Worm (Caenorhabditis elegans) whole organism, young adult: ENCODE measurements around the gene C29F9.12.
"Not testable (repeated sequence)": the region's sequence is repeated elsewhere in the genome, so short reads cannot be mapped to it uniquely, and the experiment has no call there.

Experiments used
- C06A6.2 ChIP-seq: fragments of 200-800 bp; sonication (Bioruptor generic); conservative IDR thresholded peaks from 2 replicates; pipeline ENCODE4 v1.3.6; 2022; ENCODE audit warnings: missing genetic modification characterization, missing compliant biosample characterization
- F10E7.11 ChIP-seq: sonication (generic microtip); optimal IDR thresholded peaks from 2 replicates; lab custom pipeline; 2017; ENCODE audit warnings: mild to moderate bottlenecking, missing genetic modification characterization, moderate library complexity, missing compliant biosample characterization
- F39B2.1 ChIP-seq: fragments of 200-800 bp; sonication (Bioruptor generic); IDR thresholded peaks from 2 replicates; pipeline ENCODE4 v1.3.6; 2022; ENCODE audit warnings: missing genetic modification reagents, missing genetic modification characterization, missing compliant biosample characterization
- F57A8.1 ChIP-seq: fragments of 200-800 bp; sonication (Bioruptor generic); optimal IDR thresholded peaks from 2 replicates; lab custom pipeline; 2018; ENCODE audit warnings: mild to moderate bottlenecking, missing genetic modification characterization, moderate library complexity, missing compliant biosample characterization
- Y53G8AR.9 ChIP-seq: fragments of 200-800 bp; sonication (Bioruptor generic); conservative IDR thresholded peaks from 2 replicates; pipeline ENCODE4 v1.3.6; 2022; ENCODE audit warnings: missing genetic modification reagents, missing genetic modification characterization, missing compliant biosample characterization
- ZK185.1 ChIP-seq: sonication (generic microtip); optimal IDR thresholded peaks from 2 replicates; lab custom pipeline; 2016; ENCODE audit warnings: mild to moderate bottlenecking, missing genetic modification characterization, missing compliant biosample characterization; ENCODE audit not compliant: poor library complexity, severe bottlenecking
- atf-7 ChIP-seq: sonication (generic microtip); optimal IDR thresholded peaks from 2 replicates; lab custom pipeline; 2017; ENCODE audit warnings: mild to moderate bottlenecking, missing genetic modification characterization, missing compliant biosample characterization
- bed-1 ChIP-seq: fragments of 200-800 bp; sonication (Bioruptor generic); IDR thresholded peaks from 2 replicates; pipeline ENCODE4 v1.3.6; 2022; ENCODE audit warnings: missing genetic modification reagents, missing genetic modification characterization, missing compliant biosample characterization
- bed-2 ChIP-seq: fragments of 200-800 bp; sonication (Bioruptor generic); IDR thresholded peaks from 2 replicates; pipeline ENCODE4 v1.3.6; 2022; ENCODE audit warnings: missing genetic modification reagents, missing genetic modification characterization, missing compliant biosample characterization
- ccch-3 ChIP-seq: fragments of 200-800 bp; sonication (Bioruptor generic); optimal IDR thresholded peaks from 2 replicates; lab custom pipeline; 2018; ENCODE audit warnings: mild to moderate bottlenecking, missing genetic modification characterization, missing compliant biosample characterization
- cebp-1 ChIP-seq, 2 experiments: fragments of 200-800 bp in 1 of 2; sonication (Bioruptor generic) in 1 of 2; sonication (generic microtip) in 1 of 2; IDR thresholded peaks in 1 of 2; optimal IDR thresholded peaks in 1 of 2; 2 replicates each; pipeline versions ENCODE4 v1.3.6 to Lab custom; 2017 to 2022; ENCODE audit warnings: missing compliant biosample characterization in 2 of 2, missing genetic modification characterization in 2 of 2, mild to moderate bottlenecking in 1 of 2, missing genetic modification reagents in 1 of 2, moderate library complexity in 1 of 2
- ceh-58 ChIP-seq: fragments of 200-800 bp; sonication (Bioruptor generic); IDR thresholded peaks from 2 replicates; pipeline ENCODE4 v1.3.6; 2022; ENCODE audit warnings: missing genetic modification characterization, missing compliant biosample characterization
- ceh-91 ChIP-seq: fragments of 200-800 bp; sonication (Bioruptor generic); IDR thresholded peaks from 2 replicates; pipeline ENCODE4 v1.3.6; 2022; ENCODE audit warnings: missing genetic modification reagents, missing genetic modification characterization, missing compliant biosample characterization
- dpff-1 ChIP-seq: sonication (generic microtip); optimal IDR thresholded peaks from 2 replicates; lab custom pipeline; 2017; ENCODE audit warnings: mild to moderate bottlenecking, missing genetic modification characterization, missing compliant biosample characterization
- hlh-26 ChIP-seq: fragments of 200-800 bp; sonication (Bioruptor generic); conservative IDR thresholded peaks from 2 replicates; pipeline ENCODE4 v1.3.6; 2022; ENCODE audit warnings: missing genetic modification reagents, missing genetic modification characterization, missing compliant biosample characterization
- hmg-1.2 ChIP-seq: fragments of 200-800 bp; sonication (Bioruptor generic); IDR thresholded peaks from 2 replicates; pipeline ENCODE4 v1.3.6; 2022; ENCODE audit warnings: missing genetic modification reagents, missing genetic modification characterization, missing compliant biosample characterization
- hsf-1 ChIP-seq: fragments of 200-800 bp; sonication (Bioruptor generic); IDR thresholded peaks from 2 replicates; pipeline ENCODE4 v1.3.6; 2022; ENCODE audit warnings: missing genetic modification reagents, missing genetic modification characterization, missing compliant biosample characterization
- lag-1 ChIP-seq: fragments of 200-800 bp; sonication (Bioruptor generic); IDR thresholded peaks from 2 replicates; pipeline ENCODE4 v1.3.6; 2022; ENCODE audit warnings: missing genetic modification reagents, missing genetic modification characterization, missing compliant biosample characterization
- lin-26 ChIP-seq: fragments of 200-800 bp; sonication (Bioruptor generic); IDR thresholded peaks from 2 replicates; pipeline ENCODE4 v1.3.6; 2022; ENCODE audit warnings: missing genetic modification reagents, missing genetic modification characterization, missing compliant biosample characterization
- lin-35 ChIP-seq, 3 experiments: fragments of 150-350 bp in 2 of 3; sonication (generic microtip) in 1 of 3; optimal IDR thresholded peaks; 2 replicates each; lab custom pipeline; 2014 to 2018; ENCODE audit warnings: missing biosample characterization in 3 of 3, missing genetic modification characterization in 3 of 3, missing genetic modification reagents in 3 of 3
- madf-6 ChIP-seq: fragments of 200-800 bp; sonication (Bioruptor generic); IDR thresholded peaks from 2 replicates; pipeline ENCODE4 v1.3.6; 2022; ENCODE audit warnings: missing genetic modification reagents, missing genetic modification characterization, missing compliant biosample characterization
- mcd-1 ChIP-seq: fragments of 200-800 bp; sonication (Bioruptor generic); IDR thresholded peaks from 2 replicates; pipeline ENCODE4 v1.3.6; 2022; ENCODE audit warnings: missing genetic modification reagents, missing genetic modification characterization, missing compliant biosample characterization
- mes-4 ChIP-seq: sonication (generic microtip); optimal IDR thresholded peaks from 2 replicates; lab custom pipeline; 2016; ENCODE audit warnings: missing genotype, missing genetic modification characterization, missing compliant biosample characterization
- nhr-27 ChIP-seq: fragments of 200-800 bp; sonication (Bioruptor generic); optimal IDR thresholded peaks from 2 replicates; lab custom pipeline; 2018; ENCODE audit warnings: mild to moderate bottlenecking, missing genetic modification characterization, moderate library complexity, missing compliant biosample characterization
- nhr-80 ChIP-seq: sonication (generic microtip); optimal IDR thresholded peaks from 2 replicates; lab custom pipeline; 2016; ENCODE audit warnings: missing genetic modification characterization, missing compliant biosample characterization
- rec-8 ChIP-seq, 2 experiments: sonication (generic microtip); optimal IDR thresholded peaks; 2 replicates each; lab custom pipeline; 2016; ENCODE audit warnings: mild to moderate bottlenecking in 2 of 2, missing genetic modification characterization in 2 of 2, missing genetic modification reagents in 2 of 2, missing genotype in 2 of 2, missing biosample characterization in 1 of 2, missing compliant biosample characterization in 1 of 2, moderate library complexity in 1 of 2
- snpc-1.1 ChIP-seq: sonication (generic microtip); optimal IDR thresholded peaks from 2 replicates; lab custom pipeline; 2017; ENCODE audit warnings: missing genetic modification characterization, mild to moderate bottlenecking, missing compliant biosample characterization, antibody characterized with exemption, moderate library complexity, missing genotype, missing genetic modification reagents; ENCODE audit not compliant: insufficient read depth
- snpc-4 ChIP-seq, 5 experiments: fragments of 150-350 bp in 1 of 5; sonication (generic microtip) in 4 of 5; optimal IDR thresholded peaks; 2 replicates each; lab custom pipeline; 2014 to 2018; ENCODE audit warnings: missing genetic modification characterization in 5 of 5, missing biosample characterization in 3 of 5, antibody characterized with exemption in 2 of 5, mild to moderate bottlenecking in 2 of 5, missing compliant biosample characterization in 2 of 5, missing genotype in 2 of 5, moderate library complexity in 2 of 5, missing genetic modification reagents in 1 of 5
- xnd-1 ChIP-seq: sonication (generic microtip); optimal IDR thresholded peaks from 2 replicates; lab custom pipeline; 2016; ENCODE audit warnings: missing genotype, missing genetic modification reagents, missing genetic modification characterization, missing compliant biosample characterization
- zfh-2 ChIP-seq: fragments of 200-800 bp; sonication (Bioruptor generic); conservative IDR thresholded peaks from 2 replicates; pipeline ENCODE4 v1.3.6; 2022; ENCODE audit warnings: missing genetic modification reagents, missing genetic modification characterization, missing compliant biosample characterization
- ztf-25 ChIP-seq: fragments of 200-800 bp; sonication (Bioruptor generic); IDR thresholded peaks from 2 replicates; pipeline ENCODE4 v1.3.6; 2022; ENCODE audit warnings: missing genetic modification reagents, missing genetic modification characterization, missing compliant biosample characterization
- ztf-3 ChIP-seq: fragments of 200-800 bp; sonication (Bioruptor generic); optimal IDR thresholded peaks from 2 replicates; lab custom pipeline; 2018; ENCODE audit warnings: mild to moderate bottlenecking, missing genetic modification characterization, missing compliant biosample characterization
- ztf-6 ChIP-seq: fragments of 200-800 bp; sonication (Bioruptor generic); IDR thresholded peaks from 2 replicates; pipeline ENCODE4 v1.3.6; 2022; ENCODE audit warnings: missing genetic modification reagents, missing genetic modification characterization, missing compliant biosample characterization

C29F9.12 gene

ce11 chrIII:117857-118256 lies 4.0 kb downstream of the C29F9.12 start:
- TF ChIP-seq ztf-25 (GFP tag; lab: Robert Waterston, UW) (no peak), lin-26 (GFP tag; lab: Robert Waterston, UW) (no peak), ceh-58 (GFP tag; lab: Robert Waterston, UW) (no peak), mes-4 (tag; lab: Kevin White, UChicago) (no peak), mcd-1 (GFP tag; lab: Robert Waterston, UW) (no peak), C06A6.2 (GFP tag; lab: Robert Waterston, UW) (no peak), F39B2.1 (GFP tag; lab: Robert Waterston, UW) (no peak), hmg-1.2 (GFP tag; lab: Robert Waterston, UW) (no peak), ztf-6 (GFP tag; lab: Robert Waterston, UW) (no peak), zfh-2 (no peak), dpff-1 (tag; lab: Kevin White, UChicago) (no peak), atf-7 (no peak), xnd-1 (tag; lab: Kevin White, UChicago) (no peak), nhr-27 (no peak), cebp-1 (GFP tag; IDR thresholded peaks at IDR 0.05; lab: Robert Waterston, UW) (no peak), cebp-1 (tag; optimal IDR thresholded peaks at IDR 0.05; lab: Kevin White, UChicago) (no peak), ZK185.1 (tag; lab: Kevin White, UChicago) (no peak), rec-8 (tag; optimal IDR thresholded peaks at IDR 0.05; lab: Kevin White, UChicago) (no peak)

ce11 chrIII:117210-117609 lies 4.6 kb downstream of the C29F9.12 start, which contains the start of gene C29F9.5:
C29F9.5 (plus strand) TSS chrIII:117510.
- TF ChIP-seq bed-2 (GFP tag; lab: Robert Waterston, UW) (no peak), madf-6 (GFP tag; lab: Robert Waterston, UW) (no peak), ztf-3 (GFP tag; lab: Kevin White, UChicago) (no peak), nhr-80 (tag; lab: Kevin White, UChicago) (no peak), F57A8.1 (GFP tag; lab: Kevin White, UChicago) (no peak), lag-1 (GFP tag; lab: Robert Waterston, UW) (no peak), nhr-27 (no peak), hlh-26 (no peak), ccch-3 (GFP tag; lab: Kevin White, UChicago) (no peak), F10E7.11 (no peak)

ce11 chrIII:114603-115002 lies 7.2 kb downstream of the C29F9.12 start, which contains the start of gene C29F9.6:
C29F9.6 (plus strand) TSS chrIII:114903.
- TF ChIP-seq zfh-2 (no peak), ceh-91 (no peak)
- TF ChIP-seq, all 124 proteins: peak for 0

ce11 chrIII:98822-99221 lies 23.0 kb downstream of the C29F9.12 start, which contains the start of gene C29F9.9:
C29F9.9 (minus strand) TSS chrIII:98922.
- not testable (repeated sequence) for TF ChIP-seq lin-35 (GFP tag; optimal IDR thresholded peaks at IDR 0.05; lab: Kevin White, UChicago); hsf-1 (GFP tag; lab: Robert Waterston, UW); bed-1 (GFP tag; lab: Robert Waterston, UW)

ce11 chrIII:97018-97417 lies 24.8 kb downstream of the C29F9.12 start, which contains the start of gene C29F9.8:
C29F9.8 (minus strand) TSS chrIII:97118.
- not testable (repeated sequence) for TF ChIP-seq snpc-4 (GFP tag; optimal IDR thresholded peaks at IDR 0.05; lab: Kevin White, UChicago); snpc-4 (tag; optimal IDR thresholded peaks at IDR 0.05; lab: Kevin White, UChicago); Y53G8AR.9 (GFP tag; lab: Robert Waterston, UW); snpc-1.1 (tag; lab: Kevin White, UChicago)
- TF ChIP-seq, all 124 proteins: peak for 0; not testable (repeated sequence) for 124
